Fruit fly (Drosophila melanogaster) whole organism, embryonic: ENCODE measurements around the gene CG10333.

Experiments
- Atf3 ChIP-seq: fragments of 200-800 bp; sonication (Bioruptor generic); optimal IDR thresholded peaks from 3 replicates; lab custom pipeline; 2016; ENCODE audit warnings: missing biosample characterization, missing genetic modification characterization
- CG10267 ChIP-seq: fragments of 200-800 bp; sonication (Bioruptor generic); optimal IDR thresholded peaks from 2 replicates; lab custom pipeline; 2018; ENCODE audit warnings: missing biosample characterization, mild to moderate bottlenecking, missing genetic modification characterization, moderate library complexity
- CG10462 ChIP-seq: fragments of 200-800 bp; sonication (Bioruptor generic); optimal IDR thresholded peaks from 2 replicates; lab custom pipeline; 2016; ENCODE audit warnings: missing biosample characterization, missing genetic modification characterization
- CG11504 ChIP-seq: fragments of 200-800 bp; sonication (Bioruptor generic); optimal IDR thresholded peaks from 3 replicates; lab custom pipeline; 2019; ENCODE audit warnings: missing biosample characterization, mild to moderate bottlenecking, missing genetic modification characterization, moderate library complexity
- CG12942 ChIP-seq: fragments of 200-800 bp; sonication (Bioruptor generic); optimal IDR thresholded peaks from 3 replicates; lab custom pipeline; 2016; ENCODE audit warnings: missing biosample characterization, missing genetic modification characterization
- CG14710 ChIP-seq: fragments of 200-800 bp; sonication (Bioruptor generic); optimal IDR thresholded peaks from 3 replicates; lab custom pipeline; 2019; ENCODE audit warnings: missing biosample characterization, mild to moderate bottlenecking, missing genetic modification characterization, moderate library complexity
- CG14860 ChIP-seq: fragments of 200-800 bp; sonication (Bioruptor generic); IDR thresholded peaks from 3 replicates; pipeline ENCODE4 v1.3.6; 2022; ENCODE audit warnings: missing biosample characterization, missing genetic modification characterization; ENCODE audit not compliant: partially characterized antibody
- CG1647 ChIP-seq: fragments of 200-800 bp; sonication (Bioruptor generic); optimal IDR thresholded peaks from 3 replicates; lab custom pipeline; 2016; ENCODE audit warnings: missing biosample characterization, missing genetic modification characterization
- CG1792 ChIP-seq: fragments of 200-800 bp; sonication (Bioruptor generic); optimal IDR thresholded peaks from 2 replicates; lab custom pipeline; 2016; ENCODE audit warnings: missing biosample characterization, missing genetic modification characterization
- CG30431 ChIP-seq: fragments of 200-800 bp; sonication (Bioruptor generic); optimal IDR thresholded peaks from 2 replicates; lab custom pipeline; 2017; ENCODE audit warnings: missing biosample characterization, missing genetic modification characterization
- CG34376 ChIP-seq: fragments of 200-800 bp; sonication (Bioruptor generic); optimal IDR thresholded peaks from 2 replicates; lab custom pipeline; 2018; ENCODE audit warnings: missing biosample characterization, mild to moderate bottlenecking, missing genetic modification characterization
- CG4617 ChIP-seq: fragments of 200-800 bp; sonication (Bioruptor generic); optimal IDR thresholded peaks from 3 replicates; lab custom pipeline; 2016; ENCODE audit warnings: missing biosample characterization, missing genetic modification characterization, borderline replicate concordance
- CG4730 ChIP-seq: fragments of 200-800 bp; sonication (Bioruptor generic); IDR thresholded peaks from 2 replicates; pipeline ENCODE4 v1.3.6; 2022; ENCODE audit warnings: missing biosample characterization, missing genetic modification characterization
- CG7745 ChIP-seq: fragments of 200-800 bp; sonication (Bioruptor generic); optimal IDR thresholded peaks from 2 replicates; lab custom pipeline; 2018; ENCODE audit warnings: missing biosample characterization, mild to moderate bottlenecking, missing genetic modification characterization, moderate library complexity
- CG8089 ChIP-seq: fragments of 200-800 bp; sonication (Bioruptor generic); optimal IDR thresholded peaks from 3 replicates; lab custom pipeline; 2016; ENCODE audit warnings: missing biosample characterization, missing genetic modification characterization
- D ChIP-seq, 2 experiments: fragments of 200-800 bp in 1 of 2; fragments of >200 bp in 1 of 2; sonication (Bioruptor generic) in 1 of 2; optimal IDR thresholded peaks; 2 replicates in 1 of 2; 3 replicates in 1 of 2; lab custom pipeline; 2017; ENCODE audit warnings: mild to moderate bottlenecking in 1 of 2, missing biosample characterization in 1 of 2, missing genetic modification characterization in 1 of 2, missing genetic modification reagents in 1 of 2
- D19B ChIP-seq: fragments of 200-800 bp; sonication (Bioruptor generic); optimal IDR thresholded peaks from 2 replicates; lab custom pipeline; 2017; ENCODE audit warnings: missing biosample characterization, mild to moderate bottlenecking, missing genetic modification characterization
- Dek ChIP-seq: fragments of 200-800 bp; sonication (Bioruptor generic); optimal IDR thresholded peaks from 3 replicates; lab custom pipeline; 2019; ENCODE audit warnings: missing biosample characterization, mild to moderate bottlenecking, missing genetic modification characterization, moderate library complexity
- Doc3 ChIP-seq: fragments of 200-800 bp; sonication (Bioruptor generic); IDR thresholded peaks from 3 replicates; pipeline ENCODE4 v1.3.6; 2022; ENCODE audit warnings: missing biosample characterization, missing genetic modification characterization; ENCODE audit not compliant: partially characterized antibody
- H2.0 ChIP-seq: fragments of 200-800 bp; sonication (Bioruptor generic); IDR thresholded peaks from 2 replicates; pipeline ENCODE4 v1.3.6; 2022; ENCODE audit warnings: missing biosample characterization, missing genetic modification characterization
- HLH3B ChIP-seq: fragments of 200-800 bp; sonication (Bioruptor generic); IDR thresholded peaks from 2 replicates; pipeline ENCODE4 v1.3.6; 2022; ENCODE audit warnings: missing biosample characterization, missing genetic modification characterization
- HLH4C ChIP-seq: fragments of 200-800 bp; sonication (Bioruptor generic); IDR thresholded peaks from 3 replicates; pipeline ENCODE4 v1.3.6; 2022; ENCODE audit warnings: missing biosample characterization, missing genetic modification characterization; ENCODE audit not compliant: partially characterized antibody
- HLHmδ ChIP-seq: fragments of 200-800 bp; sonication (Bioruptor generic); optimal IDR thresholded peaks from 2 replicates; lab custom pipeline; 2018; ENCODE audit warnings: missing biosample characterization, mild to moderate bottlenecking, missing genetic modification characterization, moderate library complexity
- Nf-YB ChIP-seq: fragments of 200-800 bp; sonication (Bioruptor generic); optimal IDR thresholded peaks from 3 replicates; lab custom pipeline; 2019; ENCODE audit warnings: missing biosample characterization, mild to moderate bottlenecking, missing genetic modification characterization, moderate library complexity
- Oaz ChIP-seq: fragments of 200-800 bp; sonication (Bioruptor generic); IDR thresholded peaks from 2 replicates; pipeline ENCODE4 v1.3.6; 2022; ENCODE audit warnings: missing biosample characterization, missing genetic modification characterization
- Poxn ChIP-seq: fragments of 200-800 bp; sonication (Bioruptor generic); IDR thresholded peaks from 2 replicates; pipeline ENCODE4 v1.3.6; 2022; ENCODE audit warnings: missing biosample characterization, missing genetic modification characterization
- Rfx ChIP-seq: fragments of 200-800 bp; sonication (Bioruptor generic); IDR thresholded peaks from 2 replicates; pipeline ENCODE4 v1.3.6; 2022; ENCODE audit warnings: missing biosample characterization, missing genetic modification characterization
- Rx ChIP-seq: fragments of 200-800 bp; sonication (Bioruptor generic); IDR thresholded peaks from 2 replicates; pipeline ENCODE4 v1.3.6; 2022; ENCODE audit warnings: missing biosample characterization, missing genetic modification characterization
- Six4 ChIP-seq: fragments of 200-800 bp; sonication (Bioruptor generic); optimal IDR thresholded peaks from 2 replicates; lab custom pipeline; 2016; ENCODE audit warnings: missing biosample characterization, missing genetic modification characterization
- Ssrp ChIP-seq: fragments of 200-800 bp; sonication (Bioruptor generic); optimal IDR thresholded peaks from 2 replicates; lab custom pipeline; 2018; ENCODE audit warnings: missing biosample characterization, mild to moderate bottlenecking, missing genetic modification characterization, moderate library complexity
- Usf ChIP-seq: fragments of 200-800 bp; sonication (Bioruptor generic); optimal IDR thresholded peaks from 2 replicates; lab custom pipeline; 2017; ENCODE audit warnings: missing genotype, missing biosample characterization, missing genetic modification characterization
- dm ChIP-seq: fragments of 200-800 bp; sonication (Bioruptor generic); optimal IDR thresholded peaks from 3 replicates; lab custom pipeline; 2016; ENCODE audit warnings: missing biosample characterization, missing genetic modification characterization
- fru ChIP-seq: fragments of >200 bp; optimal IDR thresholded peaks from 2 replicates; lab custom pipeline; 2017
- gce ChIP-seq: fragments of 200-800 bp; sonication (Bioruptor generic); IDR thresholded peaks from 3 replicates; pipeline ENCODE4 v1.3.6; 2022; ENCODE audit warnings: missing biosample characterization, missing genetic modification characterization
- grau ChIP-seq: fragments of 200-800 bp; optimal IDR thresholded peaks from 3 replicates; lab custom pipeline; 2019; ENCODE audit warnings: missing biosample characterization, mild to moderate bottlenecking, missing genetic modification characterization, moderate library complexity
- gro ChIP-seq: fragments of 200-800 bp; sonication (Bioruptor generic); optimal IDR thresholded peaks from 2 replicates; lab custom pipeline; 2016; ENCODE audit warnings: missing biosample characterization, missing genetic modification characterization
- hb ChIP-seq: fragments of 200-800 bp; sonication (Bioruptor generic); IDR thresholded peaks from 3 replicates; pipeline ENCODE4 v1.3.6; 2022; ENCODE audit warnings: missing biosample characterization, missing genetic modification characterization; ENCODE audit not compliant: partially characterized antibody
- mam ChIP-seq: fragments of 200-800 bp; sonication (Bioruptor generic); optimal IDR thresholded peaks from 3 replicates; lab custom pipeline; 2016; ENCODE audit warnings: missing biosample characterization, missing genetic modification characterization
- salm ChIP-seq: fragments of 200-800 bp; sonication (Bioruptor generic); optimal IDR thresholded peaks from 2 replicates; lab custom pipeline; 2018; ENCODE audit warnings: missing biosample characterization, mild to moderate bottlenecking, missing genetic modification characterization
- sc ChIP-seq, 3 experiments: fragments of >200 bp in 2 of 3; fragments of 200-800 bp in 1 of 3; sonication (Bioruptor generic) in 1 of 3; optimal IDR thresholded peaks; 2 replicates in 2 of 3; 3 replicates in 1 of 3; lab custom pipeline; 2017; ENCODE audit warnings: mild to moderate bottlenecking in 1 of 3, missing biosample characterization in 1 of 3, missing genetic modification characterization in 1 of 3, missing genetic modification reagents in 1 of 3
- sim ChIP-seq: fragments of 200-800 bp; sonication (Bioruptor generic); IDR thresholded peaks from 2 replicates; pipeline ENCODE4 v1.3.6; 2022; ENCODE audit warnings: missing biosample characterization, missing genetic modification characterization
- ssp ChIP-seq: fragments of 200-800 bp; sonication (Bioruptor generic); IDR thresholded peaks from 2 replicates; pipeline ENCODE4 v1.3.6; 2022; ENCODE audit warnings: missing biosample characterization, missing genetic modification characterization
- stc ChIP-seq: fragments of 200-800 bp; sonication (Bioruptor generic); IDR thresholded peaks from 2 replicates; pipeline ENCODE4 v1.3.6; 2022; ENCODE audit warnings: missing biosample characterization, missing genetic modification characterization
- toy ChIP-seq: fragments of 200-800 bp; sonication (Bioruptor generic); IDR thresholded peaks from 2 replicates; pipeline ENCODE4 v1.3.6; 2022; ENCODE audit warnings: missing biosample characterization, missing genetic modification characterization
- vfl ChIP-seq: fragments of 200-800 bp; sonication (Bioruptor generic); optimal IDR thresholded peaks from 2 replicates; lab custom pipeline; 2016; ENCODE audit warnings: missing biosample characterization, missing genetic modification characterization
- vnd ChIP-seq: fragments of 200-800 bp; sonication (Bioruptor generic); IDR thresholded peaks from 3 replicates; pipeline ENCODE4 v1.3.6; 2022; ENCODE audit warnings: missing biosample characterization, missing genetic modification characterization; ENCODE audit not compliant: partially characterized antibody
- zen2 ChIP-seq: fragments of 200-800 bp; sonication (Bioruptor generic); IDR thresholded peaks from 3 replicates; pipeline ENCODE4 v1.3.6; 2022; ENCODE audit warnings: missing biosample characterization, missing genetic modification characterization; ENCODE audit not compliant: partially characterized antibody

Gene CG10333

dm6 chr2L:18566235-18567158, 40.1 kb upstream of the CG10333 start (continued):
- TF ChIP-seq HLHmδ (GFP tag; lab: Kevin White, UChicago) (no peak), CG34376 (GFP tag; lab: Kevin White, UChicago) (peak; percentile 70), Rfx (GFP tag; lab: Robert Waterston, UW) (peak; percentile 24; the same call in 1 of the 2 replicates), gro (no peak), Ssrp (no peak), fru (lab: Kevin White, UChicago) (no peak), sc (optimal IDR thresholded peaks at IDR 0.05; lab: Kevin White, UChicago) (no peak), sc (GFP tag; optimal IDR thresholded peaks at IDR 0.05; lab: Kevin White, UChicago) (peak; percentile 20), mam (GFP tag; lab: Kevin White, UChicago) (peak; percentile 21), CG10267 (tag; lab: Kevin White, UChicago) (peak; percentile 16), Six4 (GFP tag; lab: Kevin White, UChicago) (no peak), Poxn (GFP tag; lab: Robert Waterston, UW) (no peak), Nf-YB (no peak), Atf3 (GFP tag; lab: Kevin White, UChicago) (no peak), dm (GFP tag; lab: Kevin White, UChicago) (no peak), CG7745 (tag; lab: Kevin White, UChicago) (no peak), CG10462 (GFP tag; lab: Kevin White, UChicago) (no peak), vfl (GFP tag; lab: Kevin White, UChicago) (no peak), vnd (GFP tag; lab: Robert Waterston, UW) (0 out of 3 replicates have a peak, but pooled peaks have one; percentile 24), D19B (GFP tag; lab: Kevin White, UChicago) (peak; percentile 8), CG14710 (peak; percentile 37), CG8089 (GFP tag; lab: Kevin White, UChicago) (no peak), zen2 (GFP tag; lab: Robert Waterston, UW) (no peak), CG14860 (no peak), D (optimal IDR thresholded peaks at IDR 0.05; lab: Kevin White, UChicago) (no peak), D (GFP tag; optimal IDR thresholded peaks at IDR 0.05; lab: Kevin White, UChicago) (peak; percentile 16), grau (tag; lab: Kevin White, UChicago) (peak; percentile 77), CG1647 (GFP tag; lab: Kevin White, UChicago) (no peak), Doc3 (no peak), CG1792 (GFP tag; lab: Kevin White, UChicago) (no peak), Usf (GFP tag; lab: Kevin White, UChicago) (no peak), CG30431 (no peak), CG4730 (GFP tag; lab: Robert Waterston, UW) (no peak), Oaz (GFP tag; lab: Robert Waterston, UW) (no peak), stc (GFP tag; lab: Robert Waterston, UW) (no peak), toy (GFP tag; lab: Robert Waterston, UW) (no peak), ssp (GFP tag; lab: Robert Waterston, UW) (no peak), CG12942 (no peak), HLH4C (GFP tag; lab: Robert Waterston, UW) (no peak), hb (GFP tag; lab: Robert Waterston, UW) (no peak), CG4617 (GFP tag; lab: Kevin White, UChicago) (no peak), Rx (GFP tag; lab: Robert Waterston, UW) (no peak), H2.0 (GFP tag; lab: Robert Waterston, UW) (no peak), sim (no peak), CG11504 (tag; lab: Kevin White, UChicago) (peak; percentile 41), Dek (tag; lab: Kevin White, UChicago) (peak; percentile 22), gce (GFP tag; lab: Robert Waterston, UW) (no peak), HLH3B (GFP tag; lab: Robert Waterston, UW) (no peak), salm (tag; lab: Kevin White, UChicago) (no peak)
- TF ChIP-seq, all 482 proteins: peak for 123
